Worm (Caenorhabditis elegans): ENCODE measurements around the gene lov-1.

DNA sequence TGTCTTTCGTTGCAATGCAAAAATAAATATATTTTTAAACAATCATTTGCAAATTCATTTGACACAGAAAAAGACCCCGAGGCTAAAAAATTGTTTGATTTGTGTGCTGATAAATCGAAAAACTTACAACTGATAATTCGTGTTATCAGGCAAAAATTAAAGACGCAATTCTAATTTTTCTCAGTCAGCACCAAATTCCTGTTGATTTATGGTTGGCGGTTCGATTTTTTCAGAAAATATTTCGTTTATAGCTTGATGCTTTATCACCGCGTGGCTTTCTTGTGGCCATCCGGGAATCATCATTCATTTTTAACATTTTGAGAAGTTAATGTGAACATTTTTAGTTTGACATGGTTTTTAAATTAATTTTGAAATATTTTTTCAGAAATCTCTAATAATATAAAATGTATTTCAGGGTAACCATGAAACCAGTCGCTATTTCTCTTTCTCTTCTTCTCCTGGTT lies 17.6 kb upstream of the lov-1 start, which contains the start of gene asah-2:
- TF ChIP-seq ama-1 (optimal IDR thresholded peaks at IDR 0.05) (no peak), nhr-237 (tag; optimal IDR thresholded peaks at IDR 0.05) (no peak), ceh-28 (tag; optimal IDR thresholded peaks at IDR 0.05) (no peak), nhr-23 (tag; optimal IDR thresholded peaks at IDR 0.05) (no peak), elt-3 (tag; optimal IDR thresholded peaks at IDR 0.05) (no peak), zag-1 (tag; optimal IDR thresholded peaks at IDR 0.05) (no peak), fkh-2 (tag; optimal IDR thresholded peaks at IDR 0.05) (no peak), lsy-12 (tag; optimal IDR thresholded peaks at IDR 0.05) (no peak), nhr-11 (tag; optimal IDR thresholded peaks at IDR 0.05) (no peak)
